In the genomic region with DNA sequence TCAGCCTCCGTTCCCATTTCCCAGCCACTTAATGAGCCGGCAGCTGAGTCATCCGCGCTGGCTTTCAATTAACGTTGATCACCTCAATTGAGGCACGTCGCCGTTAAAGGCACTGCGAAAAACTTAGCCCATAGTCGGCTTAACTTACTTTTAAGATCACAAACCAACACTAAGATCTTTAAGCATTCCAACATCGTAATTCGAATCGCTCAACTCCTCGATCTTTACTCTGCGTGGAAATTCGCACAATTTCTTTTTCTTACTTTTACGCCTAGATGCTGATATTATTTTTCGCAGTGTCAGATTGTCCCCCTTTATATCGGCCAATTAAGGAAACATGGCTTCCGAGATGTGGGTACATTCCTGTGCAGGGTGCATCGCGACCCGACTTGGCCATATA, we compare ENCODE assay signal across 3 fruit fly cellular contexts.
TF ChIP-seq lines count a peak whose summit lies in the region.

No protein-coding gene starts in this region.

- no peak for TF ChIP-seq CTCF in whole organism, embryonic (GFP tag; optimal IDR thresholded peaks at IDR 0.05; lab: Kevin White, UChicago)

TF ChIP-seq in whole organism, embryonic, 481 proteins besides CTCF, POLR2A, EP300 and RAD21 (continues in another document):
- TF ChIP-seq Doc2 (GFP tag; IDR thresholded peaks at IDR 0.05; lab: Robert Waterston, UW), result no peak
- no peak for TF ChIP-seq CG30431 (GFP tag; optimal IDR thresholded peaks at IDR 0.05; lab: Kevin White, UChicago)
- no peak for TF ChIP-seq ftz-f1 (GFP tag; optimal IDR thresholded peaks at IDR 0.05; lab: Kevin White, UChicago)
- no peak for TF ChIP-seq Trl (optimal IDR thresholded peaks at IDR 0.05; lab: Kevin White, UChicago)
- no peak for TF ChIP-seq Trl (GFP tag; optimal IDR thresholded peaks at IDR 0.05; lab: Kevin White, UChicago)
- no peak for TF ChIP-seq crol (GFP tag; IDR thresholded peaks at IDR 0.05; lab: Robert Waterston, UW)
- no peak for TF ChIP-seq maf-S (GFP tag; optimal IDR thresholded peaks at IDR 0.05; lab: Kevin White, UChicago)
- no peak for TF ChIP-seq corto (GFP tag; optimal IDR thresholded peaks at IDR 0.05; lab: Kevin White, UChicago)
- TF ChIP-seq CG2678 (tag; optimal IDR thresholded peaks at IDR 0.05; lab: Kevin White, UChicago), result peak; percentile 15
- TF ChIP-seq CG32772 (GFP tag; IDR thresholded peaks at IDR 0.05; lab: Robert Waterston, UW), result 0 out of 2 replicates have a peak, but pooled peaks have one; percentile 14
- peak; percentile 33; the same call in 1 of the 3 replicates for TF ChIP-seq row (GFP tag; IDR thresholded peaks at IDR 0.05; lab: Robert Waterston, UW)
- no peak for TF ChIP-seq trem (tag; optimal IDR thresholded peaks at IDR 0.05; lab: Kevin White, UChicago)
- TF ChIP-seq CG7987 (GFP tag; optimal IDR thresholded peaks at IDR 0.05; lab: Kevin White, UChicago), result no peak
- no peak for TF ChIP-seq CG1233 (GFP tag; optimal IDR thresholded peaks at IDR 0.05; lab: Kevin White, UChicago)
- no peak for TF ChIP-seq Bgb (GFP tag; IDR thresholded peaks at IDR 0.05; lab: Robert Waterston, UW; ENCODE audit: partially characterized antibody)
- peak; percentile 1 for TF ChIP-seq Blimp-1 (GFP tag; optimal IDR thresholded peaks at IDR 0.05; lab: Kevin White, UChicago)
- no peak for TF ChIP-seq otp (GFP tag; IDR thresholded peaks at IDR 0.05; lab: Robert Waterston, UW)
- peak; percentile 21; the same call in 1 of the 2 replicates for TF ChIP-seq Ptx1 (GFP tag; IDR thresholded peaks at IDR 0.05; lab: Robert Waterston, UW)
- no peak for TF ChIP-seq Ets97D (GFP tag; optimal IDR thresholded peaks at IDR 0.05; lab: Kevin White, UChicago)
- TF ChIP-seq dysf (GFP tag; IDR thresholded peaks at IDR 0.05; lab: Robert Waterston, UW), result 0 out of 3 replicates have a peak, but pooled peaks have one; percentile 36
- TF ChIP-seq cad (GFP tag; optimal IDR thresholded peaks at IDR 0.05; lab: Kevin White, UChicago), result no peak
- TF ChIP-seq MESR4 (GFP tag; optimal IDR thresholded peaks at IDR 0.05; lab: Kevin White, UChicago), result no peak
- TF ChIP-seq CG12219 (GFP tag; optimal IDR thresholded peaks at IDR 0.05; lab: Kevin White, UChicago), result no peak
- no peak for TF ChIP-seq caup (GFP tag; optimal IDR thresholded peaks at IDR 0.05; lab: Kevin White, UChicago; ENCODE audit: severe bottlenecking)
- peak; percentile 25 for TF ChIP-seq CG11504 (tag; optimal IDR thresholded peaks at IDR 0.05; lab: Kevin White, UChicago)
- TF ChIP-seq NC2α (GFP tag; optimal IDR thresholded peaks at IDR 0.05; lab: Kevin White, UChicago), result no peak
- 0 out of 2 replicates have a peak, but pooled peaks have one; percentile 8 for TF ChIP-seq H2.0 (GFP tag; IDR thresholded peaks at IDR 0.05; lab: Robert Waterston, UW)
- no peak for TF ChIP-seq tll (GFP tag; optimal IDR thresholded peaks at IDR 0.05; lab: Kevin White, UChicago)

TF ChIP-seq in whole organism, prepupa, 60 proteins besides CTCF, POLR2A, EP300 and RAD21 (continues in another document):
- TF ChIP-seq pdm3 (GFP tag; optimal IDR thresholded peaks at IDR 0.05; lab: Kevin White, UChicago) (peak; percentile 14), fd59A (GFP tag; optimal IDR thresholded peaks at IDR 0.05; lab: Kevin White, UChicago) (no peak), CG16779 (tag; optimal IDR thresholded peaks at IDR 0.05; lab: Kevin White, UChicago) (no peak), fkh (GFP tag; optimal IDR thresholded peaks at IDR 0.05; lab: Kevin White, UChicago) (no peak), Ets21C (GFP tag; optimal IDR thresholded peaks at IDR 0.05; lab: Kevin White, UChicago) (no peak), Sox15 (GFP tag; optimal IDR thresholded peaks at IDR 0.05; lab: Kevin White, UChicago) (no peak), salr (GFP tag; optimal IDR thresholded peaks at IDR 0.05; lab: Kevin White, UChicago) (no peak), fd85E (GFP tag; optimal IDR thresholded peaks at IDR 0.05; lab: Kevin White, UChicago) (no peak), Eip78C (GFP tag; lab: Kevin White, UChicago) (peak; percentile 79), CG3032 (tag; optimal IDR thresholded peaks at IDR 0.05; lab: Kevin White, UChicago) (peak; percentile 37), esn (GFP tag; optimal IDR thresholded peaks at IDR 0.05; lab: Kevin White, UChicago) (no peak), CG9139 (GFP tag; optimal IDR thresholded peaks at IDR 0.05; lab: Kevin White, UChicago) (no peak), Hr4 (GFP tag; optimal IDR thresholded peaks at IDR 0.05; lab: Kevin White, UChicago) (no peak), Eip93F (GFP tag; optimal IDR thresholded peaks at IDR 0.05; lab: Kevin White, UChicago) (no peak), CG34406 (GFP tag; optimal IDR thresholded peaks at IDR 0.05; lab: Kevin White, UChicago) (no peak), CG8319 (GFP tag; optimal IDR thresholded peaks at IDR 0.05; lab: Kevin White, UChicago) (no peak), CG8632 (GFP tag; optimal IDR thresholded peaks at IDR 0.05; lab: Kevin White, UChicago) (no peak), CG10631 (GFP tag; optimal IDR thresholded peaks at IDR 0.05; lab: Kevin White, UChicago) (no peak), dac (GFP tag; optimal IDR thresholded peaks at IDR 0.05; lab: Kevin White, UChicago) (no peak), Lpt (GFP tag; optimal IDR thresholded peaks at IDR 0.05; lab: Kevin White, UChicago) (no peak), dsx (GFP tag; optimal IDR thresholded peaks at IDR 0.05; lab: Kevin White, UChicago; ENCODE audit: poor library complexity, severe bottlenecking) (peak; percentile 7), Hr39 (GFP tag; optimal IDR thresholded peaks at IDR 0.05; lab: Kevin White, UChicago) (no peak), CG11902 (GFP tag; optimal IDR thresholded peaks at IDR 0.05; lab: Kevin White, UChicago) (no peak), vri (GFP tag; optimal IDR thresholded peaks at IDR 0.05; lab: Kevin White, UChicago) (no peak), CG11294 (GFP tag; IDR thresholded peaks at IDR 0.05; lab: Robert Waterston, UW) (no peak), Smox (GFP tag; optimal IDR thresholded peaks at IDR 0.05; lab: Kevin White, UChicago) (no peak), CG31627 (GFP tag; optimal IDR thresholded peaks at IDR 0.05; lab: Kevin White, UChicago) (no peak), CG6808 (GFP tag; optimal IDR thresholded peaks at IDR 0.05; lab: Kevin White, UChicago) (peak; percentile 20), lz (GFP tag; optimal IDR thresholded peaks at IDR 0.05; lab: Kevin White, UChicago) (no peak), svp (GFP tag; lab: Kevin White, UChicago) (peak; percentile 33), CG8119 (GFP tag; IDR thresholded peaks at IDR 0.05; lab: Robert Waterston, UW) (0 out of 3 replicates have a peak, but pooled peaks have one; percentile 20), topi (GFP tag; optimal IDR thresholded peaks at IDR 0.05; lab: Kevin White, UChicago) (no peak)

TF ChIP-seq in whole organism, pupa, 21 proteins besides CTCF, POLR2A, EP300 and RAD21:
- no peak for TF ChIP-seq EcR (GFP tag; optimal IDR thresholded peaks at IDR 0.05; lab: Kevin White, UChicago)
- TF ChIP-seq CG9948 (tag; optimal IDR thresholded peaks at IDR 0.05; lab: Kevin White, UChicago), result peak; percentile 33
- TF ChIP-seq CG32121 (GFP tag; IDR thresholded peaks at IDR 0.05; lab: Robert Waterston, UW), result no peak
- no peak for TF ChIP-seq CG4496 (GFP tag; IDR thresholded peaks at IDR 0.05; lab: Robert Waterston, UW)
- TF ChIP-seq CG14655 (GFP tag; optimal IDR thresholded peaks at IDR 0.05; lab: Kevin White, UChicago), result peak; percentile 46
- no peak for TF ChIP-seq CG10348 (GFP tag; IDR thresholded peaks at IDR 0.05; lab: Robert Waterston, UW)
- no peak for TF ChIP-seq Pif1A (GFP tag; optimal IDR thresholded peaks at IDR 0.05; lab: Kevin White, UChicago)
- TF ChIP-seq rn (GFP tag; IDR thresholded peaks at IDR 0.05; lab: Robert Waterston, UW), result no peak
- TF ChIP-seq fd96Ca (GFP tag; IDR thresholded peaks at IDR 0.05; lab: Robert Waterston, UW), result 0 out of 3 replicates have a peak, but pooled peaks have one; percentile 38
- no peak for TF ChIP-seq CG34367 (tag; optimal IDR thresholded peaks at IDR 0.05; lab: Kevin White, UChicago)
- no peak for TF ChIP-seq Pif1B (GFP tag; optimal IDR thresholded peaks at IDR 0.05; lab: Kevin White, UChicago)
- TF ChIP-seq Snoo (tag; optimal IDR thresholded peaks at IDR 0.05; lab: Kevin White, UChicago), result no peak
- TF ChIP-seq gl (tag; optimal IDR thresholded peaks at IDR 0.05; lab: Kevin White, UChicago), result no peak
- TF ChIP-seq D1 (tag; optimal IDR thresholded peaks at IDR 0.05; lab: Kevin White, UChicago), result no peak
- TF ChIP-seq CG15710 (tag; optimal IDR thresholded peaks at IDR 0.05; lab: Kevin White, UChicago), result peak; percentile 15
- peak; percentile 45 for TF ChIP-seq CG8159 (tag; optimal IDR thresholded peaks at IDR 0.05; lab: Kevin White, UChicago)
- TF ChIP-seq CG17806 (tag; optimal IDR thresholded peaks at IDR 0.05; lab: Kevin White, UChicago), result peak; percentile 28
- no peak; the same call in 1 of the 2 replicates for TF ChIP-seq Ets98B (GFP tag; IDR thresholded peaks at IDR 0.05; lab: Robert Waterston, UW)
- TF ChIP-seq CG8301 (tag; optimal IDR thresholded peaks at IDR 0.05; lab: Kevin White, UChicago), result no peak
- no peak for TF ChIP-seq CG13204 (GFP tag; optimal IDR thresholded peaks at IDR 0.05; lab: Kevin White, UChicago)
- TF ChIP-seq CG12605 (GFP tag; IDR thresholded peaks at IDR 0.05; lab: Robert Waterston, UW), result no peak
